Worm (Caenorhabditis elegans): ENCODE results near the gene T28A11.19.

The T28A11.19 gene

ce11 chrV:3242984-3243383, 26.3 kb downstream of the T28A11.19 start, which contains the start of gene gst-23:
Gene gst-23, plus strand, starts transcription at chrV:3243284.
- TF ChIP-seq tbx-9 (tag; optimal IDR thresholded peaks at IDR 0.05; ENCODE audit: borderline replicate concordance) (no peak), madf-10 (tag; optimal IDR thresholded peaks at IDR 0.05) (no peak), lin-40 (tag; optimal IDR thresholded peaks at IDR 0.05) (no peak), tbp1 (GFP tag; optimal IDR thresholded peaks at IDR 0.05) (no peak)

- TF ChIP-seq madf-8 (GFP tag; conservative IDR thresholded peaks at IDR 0.05) (no peak), ama-1 (optimal IDR thresholded peaks at IDR 0.05) (no peak), ama-1 (GFP tag; optimal IDR thresholded peaks at IDR 0.05) (no peak), let-526 (GFP tag; IDR thresholded peaks at IDR 0.05) (no peak), K11D2.4 (GFP tag; IDR thresholded peaks at IDR 0.05) (no peak), B0019.2 (GFP tag; conservative IDR thresholded peaks at IDR 0.05) (no peak), nhr-120 (GFP tag; IDR thresholded peaks at IDR 0.05) (no peak), tbp1 (GFP tag; optimal IDR thresholded peaks at IDR 0.05) (no peak), F39B2.1 (GFP tag; IDR thresholded peaks at IDR 0.05) (no peak), ceh-58 (GFP tag; IDR thresholded peaks at IDR 0.05) (no peak), ztf-25 (GFP tag; IDR thresholded peaks at IDR 0.05) (no peak), unc-62 (GFP tag; optimal IDR thresholded peaks at IDR 0.05) (no peak), B0261.1 (tag; optimal IDR thresholded peaks at IDR 0.05) (no peak), mxl-1 (tag; optimal IDR thresholded peaks at IDR 0.05) (no peak), cebp-2 (GFP tag; IDR thresholded peaks at IDR 0.05) (no peak), somi-1 (GFP tag; optimal IDR thresholded peaks at IDR 0.05) (no peak), F57C9.4 (tag; optimal IDR thresholded peaks at IDR 0.05) (no peak), sea-2 (GFP tag; IDR thresholded peaks at IDR 0.05) (no peak), mes-4 (tag; optimal IDR thresholded peaks at IDR 0.05) (no peak)
Observed at ce11 chrV:3241175-3241574, 28.1 kb downstream of the T28A11.19 start, which contains the start of gene srj-11. Gene srj-11, plus strand, starts transcription at chrV:3241424.

- TF ChIP-seq sptf-2 (GFP tag; optimal IDR thresholded peaks at IDR 0.05) (no peak), ztf-22 (GFP tag; optimal IDR thresholded peaks at IDR 0.05) (no peak), efl-1 (GFP tag; optimal IDR thresholded peaks at IDR 0.05) (no peak), madf-10 (tag; optimal IDR thresholded peaks at IDR 0.05) (no peak), ama-1 (optimal IDR thresholded peaks at IDR 0.05) (no peak), ama-1 (GFP tag; optimal IDR thresholded peaks at IDR 0.05) (no peak), pha-4 (tag; optimal IDR thresholded peaks at IDR 0.05) (no peak), lsy-27 (tag; optimal IDR thresholded peaks at IDR 0.05; ENCODE audit: borderline replicate concordance, insufficient read depth) (no peak), dpl-1 (GFP tag; optimal IDR thresholded peaks at IDR 0.05) (no peak), ceh-91 (GFP tag; IDR thresholded peaks at IDR 0.05) (no peak), snpc-3.4 (tag; optimal IDR thresholded peaks at IDR 0.05) (no peak), nhr-90 (tag; optimal IDR thresholded peaks at IDR 0.05) (no peak), ceh-100 (GFP tag; IDR thresholded peaks at IDR 0.05) (no peak), C17E4.6 (GFP tag; IDR thresholded peaks at IDR 0.05) (no peak), athp-1 (tag; optimal IDR thresholded peaks at IDR 0.05) (no peak), F37B4.10 (GFP tag; IDR thresholded peaks at IDR 0.05) (no peak), mel-28 (tag; optimal IDR thresholded peaks at IDR 0.05; ENCODE audit: borderline replicate concordance) (no peak), dpff-1 (tag; optimal IDR thresholded peaks at IDR 0.05) (no peak), dox-1 (GFP tag; IDR thresholded peaks at IDR 0.05) (no peak)
Observed at ce11 chrV:3236610-3237009, 32.7 kb downstream of the T28A11.19 start, which contains the start of the genes K08D9.9 and str-16. Gene K08D9.9, minus strand, starts transcription at chrV:3236710. Gene str-16, plus strand, starts transcription at chrV:3236875.

Measured in whole organism, young adult.